Worm (Caenorhabditis elegans): ENCODE data around the gene uaf-1.

uaf-1 gene

DNA sequence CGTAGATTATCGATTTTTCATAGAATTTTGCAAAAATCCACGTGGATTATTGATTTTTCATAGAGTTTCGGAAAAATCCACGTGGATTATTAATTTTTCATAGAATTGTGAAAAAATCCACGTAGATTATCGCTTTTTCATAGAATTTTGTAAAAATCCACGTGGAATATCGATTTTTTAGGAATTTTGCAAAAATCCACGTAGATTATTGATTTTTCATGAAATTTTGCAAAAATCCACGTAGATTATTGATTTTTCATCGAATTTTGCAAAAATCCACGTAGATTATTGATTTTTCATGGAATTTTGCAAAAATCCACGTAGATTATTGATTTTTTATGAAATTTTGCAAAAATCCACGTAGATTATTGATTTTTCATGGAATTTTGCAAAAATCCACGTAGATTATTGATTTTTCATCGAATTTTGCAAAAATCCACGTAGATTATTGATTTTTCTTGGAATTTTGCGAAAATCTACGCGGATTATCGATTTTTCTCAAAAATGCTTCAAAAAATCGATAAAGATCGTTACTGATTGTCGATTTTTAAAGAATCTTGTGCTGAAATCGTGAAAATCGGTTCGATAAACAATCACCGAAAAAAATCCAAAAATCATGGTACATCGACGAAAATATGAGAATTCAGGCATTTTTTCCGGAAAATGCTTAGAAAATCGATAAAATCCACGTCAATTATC lies 19.2 kb downstream of the uaf-1 start:
- TF ChIP-seq ceh-48 (tag; optimal IDR thresholded peaks at IDR 0.05) = peak; percentile 18

ce11 chrIII:1054096-1054495 lies 22.3 kb downstream of the uaf-1 start:
- no peak for TF ChIP-seq gmeb-2 (tag; optimal IDR thresholded peaks at IDR 0.05)
- no peak for TF ChIP-seq che-1 (tag; optimal IDR thresholded peaks at IDR 0.05)
- TF ChIP-seq sdc-2 (tag; optimal IDR thresholded peaks at IDR 0.05) = no peak
- TF ChIP-seq hlh-15 (tag; optimal IDR thresholded peaks at IDR 0.05) = no peak
- TF ChIP-seq tbx-2 (tag; optimal IDR thresholded peaks at IDR 0.05) = peak; percentile 45
- TF ChIP-seq ref-2 (tag; optimal IDR thresholded peaks at IDR 0.05) = peak; percentile 47
- TF ChIP-seq K09A11.1 (tag; optimal IDR thresholded peaks at IDR 0.05; ENCODE audit: insufficient read depth) = no peak
- TF ChIP-seq elt-4 (tag; optimal IDR thresholded peaks at IDR 0.05) = no peak
- peak; percentile 75 for TF ChIP-seq hlh-30 (tag; optimal IDR thresholded peaks at IDR 0.05; ENCODE audit: insufficient read depth)
- no peak for TF ChIP-seq pha-4 (tag; optimal IDR thresholded peaks at IDR 0.05)
- no peak for TF ChIP-seq eyg-1 (tag; optimal IDR thresholded peaks at IDR 0.05)
- TF ChIP-seq ceh-24 (tag; optimal IDR thresholded peaks at IDR 0.05) = no peak
- no peak for TF ChIP-seq dve-1 (tag; optimal IDR thresholded peaks at IDR 0.05)
- no peak for TF ChIP-seq K02D7.2 (tag; optimal IDR thresholded peaks at IDR 0.05)
- no peak for TF ChIP-seq ceh-2 (tag; optimal IDR thresholded peaks at IDR 0.05)
- TF ChIP-seq dmd-4 (tag; optimal IDR thresholded peaks at IDR 0.05; ENCODE audit: borderline replicate concordance) = no peak
- TF ChIP-seq pag-3 (tag; optimal IDR thresholded peaks at IDR 0.05; ENCODE audit: borderline replicate concordance) = no peak
- TF ChIP-seq fax-1 (tag; optimal IDR thresholded peaks at IDR 0.05) = no peak
- TF ChIP-seq nfya-1 (tag; optimal IDR thresholded peaks at IDR 0.05) = peak; percentile 39
- TF ChIP-seq ahr-1 (tag; optimal IDR thresholded peaks at IDR 0.05) = no peak
- TF ChIP-seq T23F11.4 (GFP tag; optimal IDR thresholded peaks at IDR 0.05) = no peak
- TF ChIP-seq ceh-34 (tag; optimal IDR thresholded peaks at IDR 0.05) = no peak
- no peak for TF ChIP-seq lim-6 (tag; optimal IDR thresholded peaks at IDR 0.05)

DNA sequence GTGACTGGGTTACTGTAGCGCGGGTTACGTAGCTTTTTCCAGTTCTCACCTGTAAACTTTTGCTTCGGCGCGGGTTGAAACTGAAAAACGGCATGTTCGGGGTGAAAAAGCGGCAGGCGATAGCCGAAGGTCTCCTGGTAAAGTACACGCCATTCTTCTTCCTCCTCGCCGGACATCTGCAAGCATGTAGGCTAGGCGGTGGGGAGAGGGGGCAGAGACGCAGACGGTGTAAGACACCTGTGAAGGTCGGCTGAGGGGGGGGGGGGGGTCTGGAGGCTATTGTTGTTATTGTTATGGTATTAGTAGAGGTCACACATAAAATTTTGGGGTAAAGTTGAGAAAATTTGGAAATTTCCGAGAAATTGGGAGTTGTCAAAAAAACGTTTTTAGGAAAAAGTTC lies 23.3 kb downstream of the uaf-1 start, which contains the start of gene fbxo-11.2:
Gene fbxo-11.2 (minus strand): TSS at position 176 of the 400 bp plus-strand sequence.
- TF ChIP-seq fkh-6 (tag; optimal IDR thresholded peaks at IDR 0.05) (no peak), sox-2 (GFP tag; IDR thresholded peaks at IDR 0.05) (peak; percentile 57), ceh-19 (GFP tag; optimal IDR thresholded peaks at IDR 0.05) (peak; percentile 2), F13H6.1 (tag; optimal IDR thresholded peaks at IDR 0.05) (no peak)

- TF ChIP-seq dve-1 (tag; optimal IDR thresholded peaks at IDR 0.05) = peak; percentile 97
- TF ChIP-seq ceh-24 (tag; optimal IDR thresholded peaks at IDR 0.05) = no peak
Measured at ce11 chrIII:1052291-1052690, 24.1 kb downstream of the uaf-1 start.

ce11 chrIII:1051877-1052276 lies 24.5 kb downstream of the uaf-1 start:
- no peak for TF ChIP-seq hlh-13 (GFP tag; optimal IDR thresholded peaks at IDR 0.05)
- peak; percentile 35 for TF ChIP-seq mec-3 (tag; optimal IDR thresholded peaks at IDR 0.05; ENCODE audit: borderline replicate concordance)
- TF ChIP-seq odd-2 (tag; optimal IDR thresholded peaks at IDR 0.05) = no peak
- TF ChIP-seq sox-2 (GFP tag; IDR thresholded peaks at IDR 0.05) = no peak
- TF ChIP-seq pax-1 (tag; optimal IDR thresholded peaks at IDR 0.05) = no peak

DNA sequence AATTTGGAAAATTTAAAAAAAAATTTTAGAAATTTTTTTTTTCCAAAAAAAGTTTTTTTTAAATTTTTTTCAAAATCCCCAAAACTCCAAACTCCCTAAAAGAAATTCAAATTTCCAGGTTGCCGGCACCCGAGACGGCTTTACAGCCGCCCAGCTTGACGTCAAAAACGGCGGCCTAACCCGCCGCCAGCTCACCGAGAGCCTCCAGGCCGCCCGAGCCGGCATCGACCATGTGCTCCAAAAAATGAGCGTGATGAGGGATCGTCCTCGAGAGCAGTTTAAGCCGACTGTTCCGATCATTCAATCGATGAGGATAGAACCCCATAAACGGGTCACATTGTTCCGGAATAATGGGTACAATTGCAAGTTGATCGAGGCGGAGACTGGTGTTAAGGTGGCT lies 32.6 kb downstream of the uaf-1 start:
- no peak for TF ChIP-seq dmd-4 (tag; optimal IDR thresholded peaks at IDR 0.05; ENCODE audit: borderline replicate concordance)
- TF ChIP-seq Y22D7AL.16 (tag; optimal IDR thresholded peaks at IDR 0.05) = no peak

Measured in whole organism, late embryonic.